Worm (Caenorhabditis elegans) whole organism, late embryonic: ENCODE measurements around the gene ddx-23.

Experiments used
- ama-1 ChIP-seq: fragments of 150-350 bp; optimal IDR thresholded peaks from 2 replicates; lab custom pipeline; 2014
- ceh-6 ChIP-seq: fragments of 200-800 bp; sonication (Bioruptor generic); optimal IDR thresholded peaks from 2 replicates; lab custom pipeline; 2018; ENCODE audit warnings: mild to moderate bottlenecking, missing genetic modification characterization, missing compliant biosample characterization
- hlh-13 ChIP-seq: fragments of 200-800 bp; sonication (Bioruptor generic); optimal IDR thresholded peaks from 2 replicates; lab custom pipeline; 2018; ENCODE audit warnings: mild to moderate bottlenecking, missing genetic modification characterization, missing compliant biosample characterization
- hlh-30 ChIP-seq: sonication (generic microtip); optimal IDR thresholded peaks from 2 replicates; lab custom pipeline; 2017; ENCODE audit warnings: antibody characterized with exemption, missing genetic modification characterization, missing compliant biosample characterization; ENCODE audit not compliant: insufficient read depth
- hlh-8 ChIP-seq: sonication (generic microtip); optimal IDR thresholded peaks from 2 replicates; lab custom pipeline; 2016; ENCODE audit warnings: missing genotype, missing genetic modification characterization, missing compliant biosample characterization
- lin-11 ChIP-seq: fragments of 200-800 bp; sonication (Bioruptor generic); optimal IDR thresholded peaks from 2 replicates; lab custom pipeline; 2018; ENCODE audit warnings: mild to moderate bottlenecking, missing genetic modification characterization, missing compliant biosample characterization
- mec-3 ChIP-seq: sonication (generic microtip); optimal IDR thresholded peaks from 2 replicates; lab custom pipeline; 2016; ENCODE audit warnings: borderline replicate concordance, missing genetic modification characterization, missing compliant biosample characterization
- nhr-11 ChIP-seq: fragments of 150-350 bp; optimal IDR thresholded peaks from 2 replicates; lab custom pipeline; 2014; ENCODE audit warnings: missing biosample characterization, missing genetic modification characterization
- pag-3 ChIP-seq: sonication (generic microtip); optimal IDR thresholded peaks from 2 replicates; lab custom pipeline; 2016; ENCODE audit warnings: missing compliant biosample characterization, missing genetic modification characterization, borderline replicate concordance
- pha-4 ChIP-seq: fragments of 150-350 bp; optimal IDR thresholded peaks from 2 replicates; lab custom pipeline; 2018; ENCODE audit warnings: missing biosample characterization, missing genetic modification reagents, missing genetic modification characterization
- pqm-1 ChIP-seq: sonication (generic microtip); optimal IDR thresholded peaks from 2 replicates; lab custom pipeline; 2016; ENCODE audit warnings: missing genetic modification characterization, missing compliant biosample characterization
- ref-2 ChIP-seq: sonication (generic microtip); optimal IDR thresholded peaks from 2 replicates; lab custom pipeline; 2016; ENCODE audit warnings: missing genetic modification characterization, missing compliant biosample characterization
- zip-5 ChIP-seq: sonication (generic microtip); optimal IDR thresholded peaks from 2 replicates; lab custom pipeline; 2016; ENCODE audit warnings: missing genetic modification characterization, missing compliant biosample characterization

DNA sequence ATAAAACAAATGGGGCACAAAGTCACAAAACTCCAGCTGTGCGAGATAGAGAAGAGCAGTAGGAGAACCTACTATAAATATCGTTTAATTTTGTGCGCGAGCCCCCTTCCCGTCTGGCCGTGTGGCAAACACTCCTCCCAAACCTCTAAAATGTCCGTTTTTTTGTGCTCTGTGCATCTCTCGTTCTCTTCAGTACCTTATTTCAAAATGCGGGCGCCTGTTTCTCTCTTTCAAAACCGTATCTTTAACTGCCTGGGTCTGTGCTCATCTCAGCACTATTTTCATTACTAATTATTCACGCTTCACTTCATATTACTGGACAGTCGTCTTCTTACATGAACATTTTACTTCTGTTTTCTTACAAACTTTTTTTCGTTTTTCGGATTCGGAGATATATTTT, 43.1 kb downstream of the ddx-23 start:
- TF ChIP-seq hlh-30 (tag; lab: Kevin White, UChicago) (no peak), pqm-1 (tag; lab: Kevin White, UChicago) (no peak), ref-2 (tag; lab: Kevin White, UChicago) (no peak), lin-11 (tag; lab: Kevin White, UChicago) (no peak), pag-3 (tag; lab: Kevin White, UChicago) (no peak), ceh-6 (GFP tag; lab: Kevin White, UChicago) (no peak), pha-4 (tag; lab: Kevin White, UChicago) (no peak), ama-1 (no peak), hlh-8 (tag; lab: Kevin White, UChicago) (no peak), nhr-11 (no peak), mec-3 (no peak), hlh-13 (GFP tag; lab: Kevin White, UChicago) (no peak), zip-5 (tag; lab: Kevin White, UChicago) (no peak)
